Worm (Caenorhabditis elegans) whole organism, L2 larva: ENCODE results near the gene C07A9.13.

ENCODE experiments used
- F13H6.1 ChIP-seq: sonication (generic microtip); optimal IDR thresholded peaks from 2 replicates; lab custom pipeline; 2016; ENCODE audit warnings: missing genetic modification characterization, missing compliant biosample characterization
- Y55F3AM.14 ChIP-seq: fragments of 200-800 bp; sonication (Bioruptor generic); optimal IDR thresholded peaks from 2 replicates; lab custom pipeline; 2018; ENCODE audit warnings: mild to moderate bottlenecking, missing genetic modification characterization, missing compliant biosample characterization
- aly-2 ChIP-seq: fragments of 150-350 bp; optimal IDR thresholded peaks from 2 replicates; lab custom pipeline; 2014; ENCODE audit warnings: missing biosample characterization, missing genetic modification characterization
- ama-1 ChIP-seq: fragments of 150-350 bp; optimal IDR thresholded peaks from 2 replicates; lab custom pipeline; 2018; ENCODE audit warnings: inconsistent platforms
- blmp-1 ChIP-seq: sonication (generic microtip); optimal IDR thresholded peaks from 2 replicates; lab custom pipeline; 2017; ENCODE audit warnings: missing genetic modification characterization, mild to moderate bottlenecking, missing compliant biosample characterization, antibody characterized with exemption, moderate library complexity; ENCODE audit not compliant: insufficient read depth
- fos-1 ChIP-seq: fragments of 150-350 bp; optimal IDR thresholded peaks from 2 replicates; lab custom pipeline; 2014; ENCODE audit warnings: missing biosample characterization, missing genetic modification characterization
- lin-13 ChIP-seq: fragments of 150-350 bp; optimal IDR thresholded peaks from 2 replicates; lab custom pipeline; 2014; ENCODE audit warnings: missing biosample characterization, missing genetic modification reagents, missing genetic modification characterization
- lsy-2 ChIP-seq, 2 experiments: fragments of 150-350 bp in 1 of 2; sonication (generic microtip) in 1 of 2; optimal IDR thresholded peaks; 2 replicates each; lab custom pipeline; 2014 to 2017; ENCODE audit warnings: missing biosample characterization in 2 of 2, missing genetic modification characterization in 2 of 2
- mbf-1 ChIP-seq: sonication (generic microtip); optimal IDR thresholded peaks from 2 replicates; lab custom pipeline; 2017; ENCODE audit warnings: missing biosample characterization, missing genetic modification characterization
- nhr-11 ChIP-seq: fragments of 150-350 bp; optimal IDR thresholded peaks from 2 replicates; lab custom pipeline; 2014; ENCODE audit warnings: missing biosample characterization, missing genetic modification characterization
- nhr-12 ChIP-seq: fragments of 150-350 bp; optimal IDR thresholded peaks from 2 replicates; lab custom pipeline; 2014; ENCODE audit warnings: missing biosample characterization, missing genetic modification characterization
- unc-55 ChIP-seq: fragments of 150-350 bp; sonication (generic microtip); optimal IDR thresholded peaks from 3 replicates; lab custom pipeline; 2014; ENCODE audit warnings: missing biosample characterization, missing genetic modification reagents, missing genetic modification characterization
- zag-1 ChIP-seq: fragments of 150-350 bp; optimal IDR thresholded peaks from 2 replicates; lab custom pipeline; 2014; ENCODE audit warnings: missing biosample characterization, missing genetic modification characterization
- ztf-11 ChIP-seq: sonication (generic microtip); optimal IDR thresholded peaks from 2 replicates; lab custom pipeline; 2017; ENCODE audit warnings: missing biosample characterization, missing genetic modification characterization

ce11 chrIII:9629855-9630254 lies 51.3 kb downstream of the C07A9.13 start, which contains the start of gene rpac-19:
- TF ChIP-seq ztf-11, result no peak
- no peak for TF ChIP-seq zag-1 (tag; lab: Kevin White, UChicago)
- peak; percentile 64 for TF ChIP-seq ama-1
- TF ChIP-seq aly-2 (tag; lab: Kevin White, UChicago), result no peak
- TF ChIP-seq unc-55, result peak; percentile 57
- peak; percentile 72 for TF ChIP-seq F13H6.1 (tag; lab: Kevin White, UChicago)
- TF ChIP-seq fos-1 (tag; lab: Kevin White, UChicago), result peak; percentile 4
- TF ChIP-seq Y55F3AM.14 (GFP tag; lab: Kevin White, UChicago), result peak; percentile 17
- TF ChIP-seq mbf-1 (tag; lab: Kevin White, UChicago), result no peak
- peak in 1 of 2 experiments; percentile 76 for TF ChIP-seq lsy-2 (tag; optimal IDR thresholded peaks at IDR 0.05; lab: Kevin White, UChicago)
- peak; percentile 72 for TF ChIP-seq lin-13 (GFP tag; lab: Kevin White, UChicago)
- TF ChIP-seq blmp-1 (tag; lab: Kevin White, UChicago), result no peak
- TF ChIP-seq nhr-11 (tag; lab: Kevin White, UChicago), result no peak
- TF ChIP-seq nhr-12 (tag; lab: Kevin White, UChicago), result no peak
